Worm (Caenorhabditis elegans) whole organism, young adult: ENCODE data around the gene Y69A2AR.19.

Experiments
- B0035.1 ChIP-seq: sonication (generic microtip); optimal IDR thresholded peaks from 2 replicates; lab custom pipeline; 2016; ENCODE audit warnings: missing genetic modification characterization, mild to moderate bottlenecking, missing compliant biosample characterization, missing genotype, missing genetic modification reagents
- B0261.1 ChIP-seq: sonication (generic microtip); optimal IDR thresholded peaks from 2 replicates; lab custom pipeline; 2016; ENCODE audit warnings: mild to moderate bottlenecking, missing genetic modification characterization, moderate library complexity, missing compliant biosample characterization
- D2030.7 ChIP-seq: fragments of 200-800 bp; sonication (Bioruptor generic); IDR thresholded peaks from 2 replicates; pipeline ENCODE4 v1.3.6; 2022; ENCODE audit warnings: missing genetic modification reagents, missing genetic modification characterization, missing compliant biosample characterization
- F23B12.7 ChIP-seq: sonication (generic microtip); optimal IDR thresholded peaks from 2 replicates; lab custom pipeline; 2017; ENCODE audit warnings: missing genetic modification characterization, mild to moderate bottlenecking, missing compliant biosample characterization, antibody characterized with exemption, moderate library complexity; ENCODE audit not compliant: insufficient read depth
- F37B4.10 ChIP-seq: fragments of 200-800 bp; sonication (Bioruptor generic); IDR thresholded peaks from 2 replicates; pipeline ENCODE4 v1.3.6; 2022; ENCODE audit warnings: missing genetic modification characterization, missing compliant biosample characterization
- athp-1 ChIP-seq: sonication (generic microtip); optimal IDR thresholded peaks from 2 replicates; lab custom pipeline; 2017; ENCODE audit warnings: mild to moderate bottlenecking, missing genetic modification characterization, missing compliant biosample characterization
- bed-1 ChIP-seq: fragments of 200-800 bp; sonication (Bioruptor generic); IDR thresholded peaks from 2 replicates; pipeline ENCODE4 v1.3.6; 2022; ENCODE audit warnings: missing genetic modification reagents, missing genetic modification characterization, missing compliant biosample characterization
- cebp-1 ChIP-seq, 2 experiments: fragments of 200-800 bp in 1 of 2; sonication (Bioruptor generic) in 1 of 2; sonication (generic microtip) in 1 of 2; IDR thresholded peaks in 1 of 2; optimal IDR thresholded peaks in 1 of 2; 2 replicates each; pipeline versions ENCODE4 v1.3.6 to Lab custom; 2017 to 2022; ENCODE audit warnings: missing compliant biosample characterization in 2 of 2, missing genetic modification characterization in 2 of 2, mild to moderate bottlenecking in 1 of 2, missing genetic modification reagents in 1 of 2, moderate library complexity in 1 of 2
- ceh-91 ChIP-seq: fragments of 200-800 bp; sonication (Bioruptor generic); IDR thresholded peaks from 2 replicates; pipeline ENCODE4 v1.3.6; 2022; ENCODE audit warnings: missing genetic modification reagents, missing genetic modification characterization, missing compliant biosample characterization
- dox-1 ChIP-seq: fragments of 200-800 bp; sonication (Bioruptor generic); IDR thresholded peaks from 2 replicates; pipeline ENCODE4 v1.3.6; 2022; ENCODE audit warnings: missing genetic modification reagents, missing genetic modification characterization, missing compliant biosample characterization
- efl-1 ChIP-seq: fragments of 150-350 bp; optimal IDR thresholded peaks from 2 replicates; lab custom pipeline; 2014; ENCODE audit warnings: missing biosample characterization, missing genetic modification reagents, missing genetic modification characterization
- egl-44 ChIP-seq: fragments of 200-800 bp; sonication (Bioruptor generic); IDR thresholded peaks from 2 replicates; pipeline ENCODE4 v1.3.6; 2022; ENCODE audit warnings: missing genetic modification reagents, missing genetic modification characterization, missing compliant biosample characterization
- hlh-26 ChIP-seq: fragments of 200-800 bp; sonication (Bioruptor generic); conservative IDR thresholded peaks from 2 replicates; pipeline ENCODE4 v1.3.6; 2022; ENCODE audit warnings: missing genetic modification reagents, missing genetic modification characterization, missing compliant biosample characterization
- hsf-1 ChIP-seq: fragments of 200-800 bp; sonication (Bioruptor generic); IDR thresholded peaks from 2 replicates; pipeline ENCODE4 v1.3.6; 2022; ENCODE audit warnings: missing genetic modification reagents, missing genetic modification characterization, missing compliant biosample characterization
- lin-35 ChIP-seq, 3 experiments: fragments of 150-350 bp in 2 of 3; sonication (generic microtip) in 1 of 3; optimal IDR thresholded peaks; 2 replicates each; lab custom pipeline; 2014 to 2018; ENCODE audit warnings: missing biosample characterization in 3 of 3, missing genetic modification characterization in 3 of 3, missing genetic modification reagents in 3 of 3
- lin-40 ChIP-seq: sonication (generic microtip); optimal IDR thresholded peaks from 2 replicates; lab custom pipeline; 2016; ENCODE audit warnings: missing genetic modification characterization, mild to moderate bottlenecking, missing compliant biosample characterization, missing genotype, missing genetic modification reagents
- lin-54 ChIP-seq: fragments of 200-800 bp; sonication (Bioruptor generic); optimal IDR thresholded peaks from 2 replicates; lab custom pipeline; 2018; ENCODE audit warnings: mild to moderate bottlenecking, missing genetic modification characterization, missing compliant biosample characterization
- lsl-1 ChIP-seq: fragments of 200-800 bp; sonication (Bioruptor generic); optimal IDR thresholded peaks from 2 replicates; lab custom pipeline; 2018; ENCODE audit warnings: mild to moderate bottlenecking, missing genetic modification characterization, moderate library complexity, missing compliant biosample characterization
- madf-6 ChIP-seq: fragments of 200-800 bp; sonication (Bioruptor generic); IDR thresholded peaks from 2 replicates; pipeline ENCODE4 v1.3.6; 2022; ENCODE audit warnings: missing genetic modification reagents, missing genetic modification characterization, missing compliant biosample characterization
- madf-8 ChIP-seq: fragments of 200-800 bp; sonication (Bioruptor generic); conservative IDR thresholded peaks from 2 replicates; pipeline ENCODE4 v1.3.6; 2022; ENCODE audit warnings: missing genetic modification reagents, missing genetic modification characterization, missing compliant biosample characterization
- mcd-1 ChIP-seq: fragments of 200-800 bp; sonication (Bioruptor generic); IDR thresholded peaks from 2 replicates; pipeline ENCODE4 v1.3.6; 2022; ENCODE audit warnings: missing genetic modification reagents, missing genetic modification characterization, missing compliant biosample characterization
- nfya-1 ChIP-seq: sonication (generic microtip); optimal IDR thresholded peaks from 2 replicates; lab custom pipeline; 2017; ENCODE audit warnings: antibody characterized with exemption, missing compliant biosample characterization, missing genetic modification characterization, borderline replicate concordance; ENCODE audit not compliant: insufficient read depth
- nhr-80 ChIP-seq: sonication (generic microtip); optimal IDR thresholded peaks from 2 replicates; lab custom pipeline; 2016; ENCODE audit warnings: missing genetic modification characterization, missing compliant biosample characterization
- nhr-90 ChIP-seq: sonication (generic microtip); optimal IDR thresholded peaks from 2 replicates; lab custom pipeline; 2016; ENCODE audit warnings: missing genotype, mild to moderate bottlenecking, missing genetic modification characterization, missing compliant biosample characterization
- rcor-1 ChIP-seq: fragments of 200-800 bp; sonication (Bioruptor generic); IDR thresholded peaks from 2 replicates; pipeline ENCODE4 v1.3.6; 2022; ENCODE audit warnings: missing genetic modification reagents, missing genetic modification characterization, missing compliant biosample characterization
- rec-8 ChIP-seq, 2 experiments: sonication (generic microtip); optimal IDR thresholded peaks; 2 replicates each; lab custom pipeline; 2016; ENCODE audit warnings: mild to moderate bottlenecking in 2 of 2, missing genetic modification characterization in 2 of 2, missing genetic modification reagents in 2 of 2, missing genotype in 2 of 2, missing biosample characterization in 1 of 2, missing compliant biosample characterization in 1 of 2, moderate library complexity in 1 of 2
- snpc-1.3 ChIP-seq: sonication (generic microtip); optimal IDR thresholded peaks from 2 replicates; lab custom pipeline; 2017; ENCODE audit warnings: missing genetic modification characterization, mild to moderate bottlenecking, missing compliant biosample characterization, antibody characterized with exemption, moderate library complexity, missing genotype, missing genetic modification reagents; ENCODE audit not compliant: insufficient read depth
- snpc-3.4 ChIP-seq: sonication (generic microtip); optimal IDR thresholded peaks from 2 replicates; lab custom pipeline; 2017; ENCODE audit warnings: missing genetic modification characterization, mild to moderate bottlenecking, missing compliant biosample characterization, antibody characterized with exemption, moderate library complexity, missing genotype, missing genetic modification reagents
- snpc-4 ChIP-seq, 5 experiments: fragments of 150-350 bp in 1 of 5; sonication (generic microtip) in 4 of 5; optimal IDR thresholded peaks; 2 replicates each; lab custom pipeline; 2014 to 2018; ENCODE audit warnings: missing genetic modification characterization in 5 of 5, missing biosample characterization in 3 of 5, antibody characterized with exemption in 2 of 5, mild to moderate bottlenecking in 2 of 5, missing compliant biosample characterization in 2 of 5, missing genotype in 2 of 5, moderate library complexity in 2 of 5, missing genetic modification reagents in 1 of 5
- tbp1 ChIP-seq: fragments of 200-800 bp; sonication (Bioruptor generic); optimal IDR thresholded peaks from 2 replicates; lab custom pipeline; 2018; ENCODE audit warnings: mild to moderate bottlenecking, missing genetic modification characterization, missing compliant biosample characterization
- tbx-9 ChIP-seq: sonication (generic microtip); optimal IDR thresholded peaks from 2 replicates; lab custom pipeline; 2016; ENCODE audit warnings: borderline replicate concordance, missing genetic modification characterization, inconsistent platforms, missing compliant biosample characterization
- xnd-1 ChIP-seq: sonication (generic microtip); optimal IDR thresholded peaks from 2 replicates; lab custom pipeline; 2016; ENCODE audit warnings: missing genotype, missing genetic modification reagents, missing genetic modification characterization, missing compliant biosample characterization
- ztf-18 ChIP-seq: sonication (generic microtip); optimal IDR thresholded peaks from 2 replicates; lab custom pipeline; 2016; ENCODE audit warnings: missing genotype, mild to moderate bottlenecking, missing genetic modification characterization, missing compliant biosample characterization
- ztf-28 ChIP-seq: fragments of 200-800 bp; sonication (Bioruptor generic); IDR thresholded peaks from 2 replicates; pipeline ENCODE4 v1.3.6; 2022; ENCODE audit warnings: missing genetic modification reagents, missing genetic modification characterization, missing compliant biosample characterization

The Y69A2AR.19 gene

ce11 chrIV:2466249-2466648, 22.4 kb upstream of the Y69A2AR.19 start:
- TF ChIP-seq rec-8 (tag; optimal IDR thresholded peaks at IDR 0.05; lab: Kevin White, UChicago) (no peak), nhr-80 (peak; percentile 64), tbp1 (GFP tag; lab: Kevin White, UChicago) (no peak)
- TF ChIP-seq, all 124 proteins: peak for 1

- TF ChIP-seq nhr-90 (tag; lab: Kevin White, UChicago) = no peak
- no peak for TF ChIP-seq F23B12.7 (tag; lab: Kevin White, UChicago)
- no peak for TF ChIP-seq D2030.7 (GFP tag; lab: Robert Waterston, UW)
- no peak for TF ChIP-seq egl-44 (GFP tag; lab: Robert Waterston, UW)
- TF ChIP-seq hlh-26 (GFP tag; lab: Robert Waterston, UW) = no peak
- TF ChIP-seq ztf-28 (GFP tag; lab: Robert Waterston, UW) = no peak
- no peak for TF ChIP-seq mcd-1 (GFP tag; lab: Robert Waterston, UW)
- TF ChIP-seq nfya-1 (tag; lab: Kevin White, UChicago) = no peak
- TF ChIP-seq rcor-1 (GFP tag; lab: Robert Waterston, UW) = no peak
- no peak for TF ChIP-seq madf-8
Observed at ce11 chrIV:2467378-2467777, 21.2 kb upstream of the Y69A2AR.19 start, which contains the start of gene ilys-2. TSS of gene ilys-2 (plus strand) at chrIV:2467678.

- no peak for TF ChIP-seq B0261.1
Observed at ce11 chrIV:2470114-2470513, 18.5 kb upstream of the Y69A2AR.19 start, which contains the start of gene ilys-1. TSS of gene ilys-1 (plus strand) at chrIV:2470414.

- TF ChIP-seq ztf-28 (GFP tag; lab: Robert Waterston, UW) (no peak), ceh-91 (GFP tag; lab: Robert Waterston, UW) (no peak), lsl-1 (GFP tag; lab: Kevin White, UChicago) (no peak), D2030.7 (GFP tag; lab: Robert Waterston, UW) (no peak)
Observed at ce11 chrIV:2476386-2476785, 12.2 kb upstream of the Y69A2AR.19 start, which contains the start of gene grd-16. TSS of gene grd-16 (plus strand) at chrIV:2476686.

- TF ChIP-seq madf-6 (GFP tag; lab: Robert Waterston, UW) = no peak
Observed at ce11 chrIV:2481955-2482354, 6.7 kb upstream of the Y69A2AR.19 start, which contains the start of gene Y69A2AL.2. TSS of gene Y69A2AL.2 (plus strand) at chrIV:2482255.

- TF ChIP-seq lin-35 (GFP tag; optimal IDR thresholded peaks at IDR 0.05; lab: Kevin White, UChicago) = peak in 1 of 3 experiments; percentile 71
- TF ChIP-seq athp-1 (tag; lab: Kevin White, UChicago) = peak; percentile 1
- no peak for TF ChIP-seq cebp-1 (GFP tag; IDR thresholded peaks at IDR 0.05; lab: Robert Waterston, UW)
- TF ChIP-seq cebp-1 (tag; optimal IDR thresholded peaks at IDR 0.05; lab: Kevin White, UChicago) = peak; percentile 60
- TF ChIP-seq lsl-1 (GFP tag; lab: Kevin White, UChicago) = peak; percentile 95
- TF ChIP-seq B0035.1 (tag; lab: Kevin White, UChicago) = no peak
- peak; percentile 66 for TF ChIP-seq mcd-1 (GFP tag; lab: Robert Waterston, UW)
- TF ChIP-seq snpc-3.4 = peak; percentile 21
- no peak for TF ChIP-seq bed-1 (GFP tag; lab: Robert Waterston, UW)
- no peak for TF ChIP-seq F37B4.10
- TF ChIP-seq snpc-4 (GFP tag; optimal IDR thresholded peaks at IDR 0.05; lab: Kevin White, UChicago) = no peak
- peak in 2 of 4 experiments; percentile 25 to 70 for TF ChIP-seq snpc-4 (tag; optimal IDR thresholded peaks at IDR 0.05; lab: Kevin White, UChicago)
- peak; percentile 46 for TF ChIP-seq ztf-18
- peak; percentile 33 for TF ChIP-seq lin-54 (GFP tag; lab: Kevin White, UChicago)
- peak; percentile 25 for TF ChIP-seq lin-40 (tag; lab: Kevin White, UChicago)
- 0 out of 2 replicates have a peak, but pooled peaks have one; percentile 42 for TF ChIP-seq hsf-1 (GFP tag; lab: Robert Waterston, UW)
- TF ChIP-seq D2030.7 (GFP tag; lab: Robert Waterston, UW) = 0 out of 2 replicates have a peak, but pooled peaks have one; percentile 39
- TF ChIP-seq nhr-90 (tag; lab: Kevin White, UChicago) = no peak
- peak; percentile 19 for TF ChIP-seq efl-1 (GFP tag; lab: Kevin White, UChicago)
- peak; percentile 62 for TF ChIP-seq dox-1 (GFP tag; lab: Robert Waterston, UW)
- TF ChIP-seq snpc-1.3 (tag; lab: Kevin White, UChicago) = peak; percentile 70
- peak; percentile 38 for TF ChIP-seq xnd-1 (tag; lab: Kevin White, UChicago)
- peak; percentile 74 for TF ChIP-seq madf-6 (GFP tag; lab: Robert Waterston, UW)
- peak; percentile 32 for TF ChIP-seq tbp1 (GFP tag; lab: Kevin White, UChicago)
- no peak for TF ChIP-seq tbx-9
Observed at ce11 chrIV:2495118-2495785, 6.6 kb downstream of the Y69A2AR.19 start, which contains the start of the genes ccdc-12 and Y69A2AR.18. TSS of gene ccdc-12 (minus strand) at chrIV:2495174. TSS of gene Y69A2AR.18 (plus strand) at chrIV:2495735.
